Worm (Caenorhabditis elegans): ENCODE data around the gene C34B4.5.
A peak's percentile ranks its signal among the peaks of the same experiment; 100 is the strongest.

The C34B4.5 gene

ce11 chrV:13082442-13083126, 13.2 kb upstream of the C34B4.5 start, which contains the start of gene C34B4.2:
TSS of gene C34B4.2 (plus strand) at chrV:13083055.
- TF ChIP-seq hmbx-1 (tag; optimal IDR thresholded peaks at IDR 0.05): no peak

ce11 chrV:13083751-13084672, 11.7 kb upstream of the C34B4.5 start:
- TF ChIP-seq F13C5.2 (tag; optimal IDR thresholded peaks at IDR 0.05) (no peak), hmbx-1 (tag; optimal IDR thresholded peaks at IDR 0.05) (no peak), pes-1 (GFP tag; IDR thresholded peaks at IDR 0.05) (no peak), hmg-4 (GFP tag; optimal IDR thresholded peaks at IDR 0.05) (no peak), ets-7 (tag; optimal IDR thresholded peaks at IDR 0.05) (no peak), hnd-1 (tag; optimal IDR thresholded peaks at IDR 0.05) (no peak), tra-4 (tag; optimal IDR thresholded peaks at IDR 0.05) (no peak), ceh-36 (tag; optimal IDR thresholded peaks at IDR 0.05) (no peak), ama-1 (optimal IDR thresholded peaks at IDR 0.05) (no peak), tbx-37 (GFP tag; conservative IDR thresholded peaks at IDR 0.05) (no peak), aly-1 (tag; optimal IDR thresholded peaks at IDR 0.05) (no peak), B0310.2 (tag; optimal IDR thresholded peaks at IDR 0.05) (no peak), sea-1 (GFP tag; conservative IDR thresholded peaks at IDR 0.05) (no peak), flt-1 (GFP tag; IDR thresholded peaks at IDR 0.05) (no peak), ceh-13 (GFP tag; optimal IDR thresholded peaks at IDR 0.05) (no peak), scrt-1 (GFP tag; IDR thresholded peaks at IDR 0.05) (no peak)

- TF ChIP-seq F13C5.2 (tag; optimal IDR thresholded peaks at IDR 0.05): no peak
- TF ChIP-seq tbx-11 (GFP tag; IDR thresholded peaks at IDR 0.05): no peak
- no peak for TF ChIP-seq ets-7 (tag; optimal IDR thresholded peaks at IDR 0.05)
- TF ChIP-seq hnd-1 (tag; optimal IDR thresholded peaks at IDR 0.05): no peak
- TF ChIP-seq pes-1 (GFP tag; IDR thresholded peaks at IDR 0.05): no peak
- TF ChIP-seq tra-4 (tag; optimal IDR thresholded peaks at IDR 0.05): no peak
- no peak for TF ChIP-seq tbx-37 (GFP tag; conservative IDR thresholded peaks at IDR 0.05)
- no peak for TF ChIP-seq ama-1 (optimal IDR thresholded peaks at IDR 0.05)
Measured at ce11 chrV:13085227-13085640, 10.5 kb upstream of the C34B4.5 start.

- TF ChIP-seq aly-1 (tag; optimal IDR thresholded peaks at IDR 0.05) (no peak), hmg-4 (GFP tag; optimal IDR thresholded peaks at IDR 0.05) (peak; percentile 23)
Measured at ce11 chrV:13085917-13086552, 9.7 kb upstream of the C34B4.5 start.

- TF ChIP-seq aly-1 (tag; optimal IDR thresholded peaks at IDR 0.05): no peak
- TF ChIP-seq ceh-13 (GFP tag; optimal IDR thresholded peaks at IDR 0.05): no peak
- TF ChIP-seq ets-7 (tag; optimal IDR thresholded peaks at IDR 0.05): no peak
- TF ChIP-seq pes-1 (GFP tag; IDR thresholded peaks at IDR 0.05): no peak
- TF ChIP-seq tbx-11 (GFP tag; IDR thresholded peaks at IDR 0.05): no peak
- no peak for TF ChIP-seq tra-4 (tag; optimal IDR thresholded peaks at IDR 0.05)
- no peak for TF ChIP-seq ama-1 (optimal IDR thresholded peaks at IDR 0.05)
- no peak for TF ChIP-seq scrt-1 (GFP tag; IDR thresholded peaks at IDR 0.05)
- TF ChIP-seq sea-1 (GFP tag; conservative IDR thresholded peaks at IDR 0.05): no peak
Measured at ce11 chrV:13088485-13088884, 7.3 kb upstream of the C34B4.5 start.

- TF ChIP-seq scrt-1 (GFP tag; IDR thresholded peaks at IDR 0.05) (no peak), ceh-13 (GFP tag; optimal IDR thresholded peaks at IDR 0.05) (no peak), B0310.2 (tag; optimal IDR thresholded peaks at IDR 0.05) (no peak), F13C5.2 (tag; optimal IDR thresholded peaks at IDR 0.05) (no peak), ets-7 (tag; optimal IDR thresholded peaks at IDR 0.05) (no peak), aly-1 (tag; optimal IDR thresholded peaks at IDR 0.05) (no peak), ceh-36 (tag; optimal IDR thresholded peaks at IDR 0.05) (no peak), tra-4 (tag; optimal IDR thresholded peaks at IDR 0.05) (no peak), sea-1 (GFP tag; conservative IDR thresholded peaks at IDR 0.05) (no peak), tbx-11 (GFP tag; IDR thresholded peaks at IDR 0.05) (no peak)
Measured at ce11 chrV:13090130-13090770, 5.5 kb upstream of the C34B4.5 start, which contains the start of gene C34B4.4. TSS of gene C34B4.4 (plus strand) at chrV:13090405.

- TF ChIP-seq ceh-13 (GFP tag; optimal IDR thresholded peaks at IDR 0.05) (no peak), hnd-1 (tag; optimal IDR thresholded peaks at IDR 0.05) (no peak), ama-1 (optimal IDR thresholded peaks at IDR 0.05) (no peak), scrt-1 (GFP tag; IDR thresholded peaks at IDR 0.05) (no peak), ceh-36 (tag; optimal IDR thresholded peaks at IDR 0.05) (no peak), B0310.2 (tag; optimal IDR thresholded peaks at IDR 0.05) (no peak), ets-7 (tag; optimal IDR thresholded peaks at IDR 0.05) (no peak), F13C5.2 (tag; optimal IDR thresholded peaks at IDR 0.05) (no peak), flt-1 (GFP tag; IDR thresholded peaks at IDR 0.05) (no peak), sea-1 (GFP tag; conservative IDR thresholded peaks at IDR 0.05) (no peak), hmbx-1 (tag; optimal IDR thresholded peaks at IDR 0.05) (no peak), hmg-4 (GFP tag; optimal IDR thresholded peaks at IDR 0.05) (no peak), tra-4 (tag; optimal IDR thresholded peaks at IDR 0.05) (no peak), tbx-11 (GFP tag; IDR thresholded peaks at IDR 0.05) (no peak), tbx-37 (GFP tag; conservative IDR thresholded peaks at IDR 0.05) (no peak), pes-1 (GFP tag; IDR thresholded peaks at IDR 0.05) (no peak)
Measured at ce11 chrV:13092349-13092748, 3.4 kb upstream of the C34B4.5 start, which contains the start of gene lurp-4. TSS of gene lurp-4 (plus strand) at chrV:13092649.

Measured in whole organism, early embryonic.